Fruit fly (Drosophila melanogaster): ENCODE data around the gene CG4116.

DNA sequence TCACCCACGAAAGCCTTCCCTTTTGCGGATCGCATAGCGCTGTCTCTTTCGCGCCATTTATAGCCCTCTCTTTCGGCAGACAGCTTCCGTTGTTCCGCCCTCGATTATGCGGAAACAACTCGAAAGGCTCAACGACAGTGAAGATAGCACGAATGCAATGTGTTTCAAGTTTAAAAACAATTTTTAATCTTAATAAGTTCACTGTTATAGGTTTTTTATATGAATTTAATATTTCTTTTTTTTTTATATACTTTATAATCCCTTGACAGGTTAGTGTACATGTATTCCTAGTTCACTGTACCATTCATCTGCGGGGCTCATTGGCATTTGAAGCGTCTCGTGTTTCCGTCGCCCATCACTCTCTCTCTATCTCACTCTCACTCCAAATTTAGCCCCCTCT lies 29.0 kb upstream of the CG4116 start:
- TF ChIP-seq Myc (optimal IDR thresholded peaks at IDR 0.05): no peak
- TF ChIP-seq ttk (optimal IDR thresholded peaks at IDR 0.05): no peak
- TF ChIP-seq Sin3A (optimal IDR thresholded peaks at IDR 0.05): no peak
- TF ChIP-seq insv (optimal IDR thresholded peaks at IDR 0.05): no peak
